Worm (Caenorhabditis elegans) whole organism, midembryonic: ENCODE results near the gene lir-1.

Experiments used
- T22C8.4 ChIP-seq: fragments of 200-800 bp; sonication (Bioruptor generic); IDR thresholded peaks from 2 replicates; pipeline ENCODE4 v1.3.6; 2022; ENCODE audit warnings: missing genetic modification characterization, missing compliant biosample characterization
- cog-1 ChIP-seq: sonication (generic microtip); optimal IDR thresholded peaks from 2 replicates; lab custom pipeline; 2016; ENCODE audit warnings: missing genetic modification characterization, missing compliant biosample characterization
- flt-1 ChIP-seq: fragments of 200-800 bp; sonication (Bioruptor generic); IDR thresholded peaks from 2 replicates; pipeline ENCODE4 v1.3.6; 2022; ENCODE audit warnings: missing genetic modification characterization, missing compliant biosample characterization
- klf-2 ChIP-seq: fragments of 200-800 bp; sonication (Bioruptor generic); conservative IDR thresholded peaks from 2 replicates; pipeline ENCODE4 v1.3.6; 2022; ENCODE audit warnings: missing genetic modification reagents, missing genetic modification characterization, missing compliant biosample characterization
- med-1 ChIP-seq: sonication (generic microtip); optimal IDR thresholded peaks from 2 replicates; lab custom pipeline; 2017; ENCODE audit warnings: missing genetic modification characterization, mild to moderate bottlenecking, missing compliant biosample characterization, antibody characterized with exemption, missing genetic modification reagents; ENCODE audit not compliant: insufficient read depth
- ref-1 ChIP-seq: fragments of 200-800 bp; sonication (Bioruptor generic); conservative IDR thresholded peaks from 2 replicates; pipeline ENCODE4 v1.3.6; 2022; ENCODE audit warnings: missing genetic modification reagents, missing genetic modification characterization, missing compliant biosample characterization
- tab-1 ChIP-seq: fragments of 200-800 bp; sonication (Bioruptor generic); IDR thresholded peaks from 2 replicates; pipeline ENCODE4 v1.3.6; 2022; ENCODE audit warnings: missing genetic modification characterization, missing compliant biosample characterization
- ztf-23 ChIP-seq: fragments of 200-800 bp; sonication (Bioruptor generic); IDR thresholded peaks from 2 replicates; pipeline ENCODE4 v1.3.6; 2022; ENCODE audit warnings: missing genetic modification reagents, missing genetic modification characterization, missing compliant biosample characterization
- ztf-29 ChIP-seq: fragments of 200-800 bp; sonication (Bioruptor generic); IDR thresholded peaks from 2 replicates; pipeline ENCODE4 v1.3.6; 2022; ENCODE audit warnings: missing genetic modification reagents, missing genetic modification characterization, missing compliant biosample characterization

DNA sequence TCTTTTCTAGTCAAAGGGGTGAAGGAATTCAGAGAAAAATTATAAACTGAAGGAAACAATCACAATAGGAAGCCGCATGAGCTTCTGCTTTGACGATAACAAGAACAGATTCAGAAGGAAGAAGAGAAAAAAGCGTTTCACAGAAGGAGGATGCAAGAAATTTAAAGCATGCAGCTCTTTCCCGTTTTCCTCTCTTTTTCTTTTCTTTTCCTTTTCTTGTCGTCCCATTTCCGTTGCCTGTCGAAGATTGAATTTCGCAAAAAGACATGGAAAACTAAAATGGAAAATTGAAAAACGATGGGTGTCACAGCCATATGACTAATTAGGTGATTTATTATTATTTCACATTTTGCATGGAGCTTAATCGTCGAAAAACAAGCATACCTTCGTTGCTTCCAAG lies 44.3 kb downstream of the lir-1 start:
- TF ChIP-seq ztf-29 (GFP tag; lab: Robert Waterston, UW) (no peak), cog-1 (tag; lab: Kevin White, UChicago) (no peak), flt-1 (GFP tag; lab: Robert Waterston, UW) (no peak), ztf-23 (no peak), ref-1 (GFP tag; lab: Robert Waterston, UW) (no peak), T22C8.4 (GFP tag; lab: Robert Waterston, UW) (no peak), klf-2 (GFP tag; lab: Robert Waterston, UW) (no peak), med-1 (GFP tag; lab: Kevin White, UChicago) (no peak), tab-1 (no peak)
